Worm (Caenorhabditis elegans) whole organism, L4 larva: ENCODE data around the gene C15B12.9.

Experiments used
- R02D3.7 ChIP-seq: fragments of 150-350 bp; sonication (generic microtip); optimal IDR thresholded peaks from 3 replicates; lab custom pipeline; 2014; ENCODE audit warnings: missing biosample characterization, missing genetic modification characterization
- ama-1 ChIP-seq: fragments of 150-350 bp; optimal IDR thresholded peaks from 2 replicates; lab custom pipeline; 2014; ENCODE audit warnings: inconsistent platforms, mixed read lengths
- ceh-82 ChIP-seq: sonication (generic microtip); optimal IDR thresholded peaks from 2 replicates; lab custom pipeline; 2017; ENCODE audit warnings: missing biosample characterization, missing genetic modification characterization
- ces-1 ChIP-seq: fragments of 150-350 bp; sonication (generic microtip); optimal IDR thresholded peaks from 4 replicates; lab custom pipeline; 2014; ENCODE audit warnings: missing biosample characterization, missing genetic modification reagents, missing genetic modification characterization
- hlh-30 ChIP-seq: sonication (generic microtip); optimal IDR thresholded peaks from 2 replicates; lab custom pipeline; 2017; ENCODE audit warnings: antibody characterized with exemption, mild to moderate bottlenecking, missing genetic modification characterization, missing compliant biosample characterization; ENCODE audit not compliant: insufficient read depth
- lin-39 ChIP-seq: fragments of 150-350 bp; optimal IDR thresholded peaks from 2 replicates; lab custom pipeline; 2014; ENCODE audit warnings: missing biosample characterization, missing genetic modification reagents, missing genetic modification characterization
- mxl-2 ChIP-seq: fragments of 200-800 bp; sonication (Bioruptor generic); conservative IDR thresholded peaks from 2 replicates; pipeline ENCODE4 v1.3.6; 2022; ENCODE audit warnings: missing genetic modification reagents, missing genetic modification characterization, missing compliant biosample characterization
- mxl-3 ChIP-seq: fragments of 200-800 bp; sonication (Bioruptor generic); optimal IDR thresholded peaks from 2 replicates; lab custom pipeline; 2018; ENCODE audit warnings: mild to moderate bottlenecking, missing genetic modification characterization, missing compliant biosample characterization
- nhr-11 ChIP-seq: fragments of 150-350 bp; optimal IDR thresholded peaks from 2 replicates; lab custom pipeline; 2014; ENCODE audit warnings: missing biosample characterization, missing genetic modification characterization
- pqm-1 ChIP-seq: sonication (generic microtip); optimal IDR thresholded peaks from 2 replicates; lab custom pipeline; 2017; ENCODE audit warnings: missing biosample characterization, missing genetic modification characterization
- tag-97 ChIP-seq: fragments of 200-800 bp; sonication (Bioruptor generic); IDR thresholded peaks from 2 replicates; pipeline ENCODE4 v1.3.6; 2022; ENCODE audit warnings: missing genetic modification characterization, missing compliant biosample characterization
- unc-130 ChIP-seq: sonication (generic microtip); optimal IDR thresholded peaks from 2 replicates; lab custom pipeline; 2016; ENCODE audit warnings: missing genetic modification reagents, missing genetic modification characterization, missing compliant biosample characterization
- ztf-11 ChIP-seq: fragments of 150-350 bp; optimal IDR thresholded peaks from 2 replicates; lab custom pipeline; 2014; ENCODE audit warnings: missing biosample characterization, missing genetic modification characterization

ce11 chrX:6450839-6451491 lies 17.6 kb upstream of the C15B12.9 start, which contains the start of the genes grl-6 and K10C2.6:
- TF ChIP-seq tag-97 (no peak), ztf-11 (tag; lab: Kevin White, UChicago) (no peak), mxl-2 (GFP tag; lab: Robert Waterston, UW) (no peak), ama-1 (lab: Kevin White, UChicago) (no peak), nhr-11 (no peak), mxl-3 (GFP tag; lab: Kevin White, UChicago) (no peak), unc-130 (GFP tag; lab: Kevin White, UChicago) (no peak), lin-39 (tag; lab: Kevin White, UChicago) (no peak), ceh-82 (tag; lab: Kevin White, UChicago) (no peak), R02D3.7 (tag; lab: Kevin White, UChicago) (no peak), hlh-30 (tag; lab: Kevin White, UChicago) (no peak), pqm-1 (tag; lab: Kevin White, UChicago) (no peak), ces-1 (GFP tag; lab: Kevin White, UChicago) (no peak)
